Fruit fly (Drosophila melanogaster) whole organism, adult: ENCODE data around the gene Or13a.

Source experiments
- CG1620 ChIP-seq: fragments of 200-800 bp; sonication (Bioruptor generic); optimal IDR thresholded peaks from 2 replicates; lab custom pipeline; 2016; ENCODE audit warnings: missing biosample characterization, missing genetic modification characterization
- CG33017 ChIP-seq: fragments of 200-800 bp; sonication (Bioruptor generic); optimal IDR thresholded peaks from 2 replicates; lab custom pipeline; 2018; ENCODE audit warnings: missing biosample characterization, mild to moderate bottlenecking, missing genetic modification characterization, moderate library complexity
- CG5204 ChIP-seq: fragments of 200-800 bp; sonication (Bioruptor generic); optimal IDR thresholded peaks from 2 replicates; lab custom pipeline; 2016; ENCODE audit warnings: missing biosample characterization, missing genetic modification characterization
- Clk ChIP-seq: fragments of 200-800 bp; sonication (Bioruptor generic); optimal IDR thresholded peaks from 2 replicates; lab custom pipeline; 2017; ENCODE audit warnings: missing biosample characterization, missing genetic modification characterization
- bab1 ChIP-seq: fragments of 200-800 bp; sonication (Bioruptor generic); optimal IDR thresholded peaks from 3 replicates; lab custom pipeline; 2019; ENCODE audit warnings: missing biosample characterization, mild to moderate bottlenecking, missing genetic modification characterization, moderate library complexity
- toe ChIP-seq: fragments of 200-800 bp; sonication (Bioruptor generic); optimal IDR thresholded peaks from 2 replicates; lab custom pipeline; 2016; ENCODE audit warnings: missing biosample characterization, missing genetic modification characterization

DNA sequence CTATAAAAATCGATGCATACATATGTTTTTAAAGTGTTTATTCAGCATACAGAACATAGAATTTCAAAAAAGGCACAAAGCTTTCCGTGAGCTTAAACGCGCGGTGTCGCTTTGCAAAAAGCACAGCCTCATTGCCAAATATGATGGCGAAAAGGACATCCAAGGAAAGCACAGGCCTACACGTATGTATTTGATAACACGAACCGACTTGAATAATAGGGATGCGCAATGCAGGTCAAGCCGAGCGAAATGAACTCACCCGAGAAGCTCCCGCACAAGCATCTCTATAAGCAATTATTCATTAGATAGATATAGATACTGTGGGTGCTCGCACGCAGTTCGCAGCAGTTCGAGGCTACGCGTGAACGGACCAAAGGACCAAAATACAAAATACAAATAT lies 49.4 kb upstream of the Or13a start, which contains the start of gene Lcch3:
- TF ChIP-seq CG5204 (GFP tag; lab: Kevin White, UChicago): no peak
- TF ChIP-seq CG33017 (tag; lab: Kevin White, UChicago): no peak
- no peak for TF ChIP-seq toe (GFP tag; lab: Kevin White, UChicago)
- no peak for TF ChIP-seq CG1620 (GFP tag; lab: Kevin White, UChicago)
- no peak for TF ChIP-seq bab1 (GFP tag; lab: Kevin White, UChicago)
- no peak for TF ChIP-seq Clk (GFP tag; lab: Kevin White, UChicago)
